Fruit fly (Drosophila melanogaster): ENCODE data around the gene CG31142.
A peak's percentile ranks its signal among the peaks of the same experiment; 100 is the strongest.

Gene CG31142

dm6 chr3R:23915967-23916366 lies 13.1 kb upstream of the CG31142 start (continued):
- TF ChIP-seq Atf6 (GFP tag; IDR thresholded peaks at IDR 0.05) (no peak), Taf1 (GFP tag; IDR thresholded peaks at IDR 0.05) (no peak), CG12071 (GFP tag; optimal IDR thresholded peaks at IDR 0.05) (no peak), jumu (GFP tag; optimal IDR thresholded peaks at IDR 0.05) (no peak), CG11695 (GFP tag; IDR thresholded peaks at IDR 0.05) (no peak), peb (GFP tag; IDR thresholded peaks at IDR 0.05) (no peak), CG14014 (GFP tag; IDR thresholded peaks at IDR 0.05) (no peak), trem (tag; optimal IDR thresholded peaks at IDR 0.05) (no peak), MESR4 (GFP tag; optimal IDR thresholded peaks at IDR 0.05) (no peak), twi (tag; optimal IDR thresholded peaks at IDR 0.05) (no peak), CG10431 (GFP tag; optimal IDR thresholded peaks at IDR 0.05) (no peak), CG8089 (GFP tag; optimal IDR thresholded peaks at IDR 0.05) (no peak), CG1024 (GFP tag; IDR thresholded peaks at IDR 0.05) (no peak), ind (GFP tag; optimal IDR thresholded peaks at IDR 0.05) (peak; percentile 1), gce (GFP tag; IDR thresholded peaks at IDR 0.05) (no peak), CG13894 (tag; optimal IDR thresholded peaks at IDR 0.05) (no peak), Doc3 (GFP tag; IDR thresholded peaks at IDR 0.05; ENCODE audit: partially characterized antibody) (no peak), vnd (GFP tag; IDR thresholded peaks at IDR 0.05; ENCODE audit: partially characterized antibody) (no peak), gcm (GFP tag; optimal IDR thresholded peaks at IDR 0.05) (no peak), CG9727 (GFP tag; optimal IDR thresholded peaks at IDR 0.05) (no peak), Hmx (GFP tag; optimal IDR thresholded peaks at IDR 0.05) (no peak), jigr1 (GFP tag; IDR thresholded peaks at IDR 0.05) (no peak), repo (GFP tag; optimal IDR thresholded peaks at IDR 0.05) (no peak), Tbp (GFP tag; optimal IDR thresholded peaks at IDR 0.05) (no peak), lbe (GFP tag; optimal IDR thresholded peaks at IDR 0.05) (peak; percentile 33), tx (GFP tag; optimal IDR thresholded peaks at IDR 0.05) (no peak), Nf-YB (GFP tag; optimal IDR thresholded peaks at IDR 0.05) (no peak), CG15479 (GFP tag; optimal IDR thresholded peaks at IDR 0.05) (no peak), lilli (GFP tag; optimal IDR thresholded peaks at IDR 0.05) (no peak), CG1603 (tag; optimal IDR thresholded peaks at IDR 0.05) (peak; percentile 1), Antp (GFP tag; optimal IDR thresholded peaks at IDR 0.05) (no peak), Eip74EF (GFP tag; optimal IDR thresholded peaks at IDR 0.05) (no peak), Med (GFP tag) (peak; percentile 78), bigmax (GFP tag; optimal IDR thresholded peaks at IDR 0.05) (no peak), exex (tag; optimal IDR thresholded peaks at IDR 0.05) (no peak), CG14441 (GFP tag; IDR thresholded peaks at IDR 0.05) (no peak), br (optimal IDR thresholded peaks at IDR 0.05) (no peak), CG2712 (tag; optimal IDR thresholded peaks at IDR 0.05) (peak; percentile 7), CG16779 (GFP tag; IDR thresholded peaks at IDR 0.05) (no peak), HLH54F (GFP tag; optimal IDR thresholded peaks at IDR 0.05) (no peak), prd (optimal IDR thresholded peaks at IDR 0.05) (no peak), prd (GFP tag; IDR thresholded peaks at IDR 0.05) (0 out of 3 replicates have a peak, but pooled peaks have one; percentile 37), CG30431 (GFP tag; optimal IDR thresholded peaks at IDR 0.05) (no peak), CG6175 (GFP tag; IDR thresholded peaks at IDR 0.05) (no peak), TFAM (GFP tag; optimal IDR thresholded peaks at IDR 0.05) (no peak), CG5180 (GFP tag; optimal IDR thresholded peaks at IDR 0.05) (no peak), CG9215 (GFP tag; IDR thresholded peaks at IDR 0.05) (no peak), salm (tag; optimal IDR thresholded peaks at IDR 0.05) (no peak), amos (GFP tag; IDR thresholded peaks at IDR 0.05; ENCODE audit: partially characterized antibody) (no peak), CG12155 (GFP tag; optimal IDR thresholded peaks at IDR 0.05) (no peak), D (optimal IDR thresholded peaks at IDR 0.05) (no peak), D (GFP tag; optimal IDR thresholded peaks at IDR 0.05) (no peak), fd64A (GFP tag; optimal IDR thresholded peaks at IDR 0.05) (no peak)

All from whole organism, embryonic.